Worm (Caenorhabditis elegans) whole organism, early embryonic: Measurements from ENCODE around the gene F19C7.4.

Experiments
- ama-1 ChIP-seq: fragments of 150-350 bp; optimal IDR thresholded peaks from 2 replicates; lab custom pipeline; 2014
- hnd-1 ChIP-seq: sonication (generic microtip); optimal IDR thresholded peaks from 2 replicates; lab custom pipeline; 2016; ENCODE audit warnings: missing genetic modification characterization, missing compliant biosample characterization
- scrt-1 ChIP-seq: fragments of 200-800 bp; sonication (Bioruptor generic); IDR thresholded peaks from 2 replicates; pipeline ENCODE4 v1.3.6; 2022; ENCODE audit warnings: missing genetic modification characterization, missing compliant biosample characterization
- sea-1 ChIP-seq: fragments of 200-800 bp; sonication (Bioruptor generic); conservative IDR thresholded peaks from 2 replicates; pipeline ENCODE4 v1.3.6; 2022; ENCODE audit warnings: missing genetic modification characterization, missing compliant biosample characterization
- tbx-11 ChIP-seq: fragments of 200-800 bp; sonication (Bioruptor generic); IDR thresholded peaks from 2 replicates; pipeline ENCODE4 v1.3.6; 2022; ENCODE audit warnings: missing genetic modification characterization, missing compliant biosample characterization

DNA sequence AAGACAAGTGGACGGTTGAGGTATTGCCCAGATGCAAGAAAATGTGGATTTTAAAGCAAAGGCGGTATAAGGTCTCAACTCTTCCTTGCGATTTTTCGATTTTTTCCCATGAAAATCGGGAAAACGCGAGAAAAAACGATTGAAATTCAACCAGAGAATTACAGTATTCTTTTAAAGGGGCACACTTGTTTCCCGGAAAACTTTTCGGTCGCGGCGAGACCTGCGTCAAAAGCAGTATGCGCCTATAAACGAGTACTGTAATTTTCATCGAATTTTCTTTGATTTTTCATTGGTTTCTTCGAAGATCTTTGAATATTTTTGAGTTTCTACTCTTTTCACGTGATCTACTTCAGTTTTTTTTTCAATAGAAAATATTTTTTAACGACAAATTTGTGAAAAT is 51.0 kb downstream of the F19C7.4 start:
- no peak for TF ChIP-seq sea-1 (GFP tag; lab: Robert Waterston, UW)
- no peak for TF ChIP-seq hnd-1 (tag; lab: Kevin White, UChicago)
- TF ChIP-seq ama-1 (lab: Kevin White, UChicago): no peak
- TF ChIP-seq scrt-1 (GFP tag; lab: Robert Waterston, UW): no peak
- no peak for TF ChIP-seq tbx-11
